Fruit fly (Drosophila melanogaster) whole organism, embryonic: ENCODE measurements around the gene TM9SF3.

Experiments used
- CG10979 ChIP-seq: fragments of 200-800 bp; sonication (Bioruptor generic); optimal IDR thresholded peaks from 2 replicates; lab custom pipeline; 2018; ENCODE audit warnings: missing biosample characterization, mild to moderate bottlenecking, missing genetic modification characterization, moderate library complexity
- CG11398 ChIP-seq: fragments of 200-800 bp; sonication (Bioruptor generic); optimal IDR thresholded peaks from 2 replicates; lab custom pipeline; 2016; ENCODE audit warnings: missing biosample characterization, missing genetic modification characterization
- CG14050 ChIP-seq: fragments of 200-800 bp; sonication (Bioruptor generic); IDR thresholded peaks from 3 replicates; pipeline ENCODE4 v1.3.6; 2022; ENCODE audit warnings: missing biosample characterization, missing genetic modification characterization
- CG14710 ChIP-seq: fragments of 200-800 bp; sonication (Bioruptor generic); optimal IDR thresholded peaks from 3 replicates; lab custom pipeline; 2019; ENCODE audit warnings: missing biosample characterization, mild to moderate bottlenecking, missing genetic modification characterization, moderate library complexity
- CG1529 ChIP-seq: fragments of 200-800 bp; sonication (Bioruptor generic); optimal IDR thresholded peaks from 3 replicates; lab custom pipeline; 2018; ENCODE audit warnings: missing biosample characterization, missing genetic modification characterization
- CG16813 ChIP-seq: fragments of 200-800 bp; sonication (Bioruptor generic); IDR thresholded peaks from 3 replicates; pipeline ENCODE4 v1.3.6; 2022; ENCODE audit warnings: missing biosample characterization, missing genetic modification characterization; ENCODE audit not compliant: partially characterized antibody
- CG16863 ChIP-seq: fragments of 200-800 bp; sonication (Bioruptor generic); optimal IDR thresholded peaks from 3 replicates; lab custom pipeline; 2016; ENCODE audit warnings: missing biosample characterization, missing genetic modification characterization
- CG17359 ChIP-seq: fragments of 200-800 bp; sonication (Bioruptor generic); optimal IDR thresholded peaks from 3 replicates; lab custom pipeline; 2018; ENCODE audit warnings: missing biosample characterization, mild to moderate bottlenecking, missing genetic modification characterization, moderate library complexity
- CG17829 ChIP-seq: fragments of 200-800 bp; optimal IDR thresholded peaks from 2 replicates; lab custom pipeline; 2019; ENCODE audit warnings: missing biosample characterization, mild to moderate bottlenecking, missing genetic modification characterization, moderate library complexity
- CG18011 ChIP-seq: fragments of 200-800 bp; sonication (Bioruptor generic); optimal IDR thresholded peaks from 2 replicates; lab custom pipeline; 2017; ENCODE audit warnings: missing biosample characterization, missing genetic modification characterization, mild to moderate bottlenecking, moderate library complexity, missing genotype
- CG2202 ChIP-seq: fragments of 200-800 bp; sonication (Bioruptor generic); optimal IDR thresholded peaks from 2 replicates; lab custom pipeline; 2018; ENCODE audit warnings: missing biosample characterization, mild to moderate bottlenecking, missing genetic modification characterization
- CG30431 ChIP-seq: fragments of 200-800 bp; sonication (Bioruptor generic); optimal IDR thresholded peaks from 2 replicates; lab custom pipeline; 2017; ENCODE audit warnings: missing biosample characterization, missing genetic modification characterization
- CG31388 ChIP-seq: fragments of 200-800 bp; sonication (Bioruptor generic); optimal IDR thresholded peaks from 2 replicates; lab custom pipeline; 2016; ENCODE audit warnings: missing biosample characterization, missing genetic modification characterization
- CG3407 ChIP-seq: fragments of 200-800 bp; sonication (Bioruptor generic); optimal IDR thresholded peaks from 2 replicates; lab custom pipeline; 2018; ENCODE audit warnings: missing biosample characterization, mild to moderate bottlenecking, missing genetic modification characterization
- CG4820 ChIP-seq: fragments of 200-800 bp; sonication (Bioruptor generic); optimal IDR thresholded peaks from 3 replicates; lab custom pipeline; 2016; ENCODE audit warnings: missing biosample characterization, missing genetic modification characterization
- CG8089 ChIP-seq: fragments of 200-800 bp; sonication (Bioruptor generic); optimal IDR thresholded peaks from 3 replicates; lab custom pipeline; 2016; ENCODE audit warnings: missing biosample characterization, missing genetic modification characterization
- CTCF ChIP-seq: fragments of 200-800 bp; sonication (Bioruptor generic); optimal IDR thresholded peaks from 2 replicates; lab custom pipeline; 2017; ENCODE audit warnings: missing biosample characterization, mild to moderate bottlenecking, missing genetic modification characterization, moderate library complexity
- CrebB ChIP-seq: fragments of 200-800 bp; sonication (Bioruptor generic); optimal IDR thresholded peaks from 3 replicates; lab custom pipeline; 2018; ENCODE audit warnings: missing biosample characterization, mild to moderate bottlenecking, missing genetic modification characterization
- Deaf1 ChIP-seq: fragments of 200-800 bp; optimal IDR thresholded peaks from 3 replicates; lab custom pipeline; 2019; ENCODE audit warnings: missing biosample characterization, mild to moderate bottlenecking, missing genetic modification characterization, moderate library complexity
- E2f1 ChIP-seq: fragments of 200-800 bp; sonication (Bioruptor generic); IDR thresholded peaks from 2 replicates; pipeline ENCODE4 v1.3.6; 2022; ENCODE audit warnings: missing biosample characterization, missing genetic modification characterization
- Hr39 ChIP-seq: fragments of >200 bp; optimal IDR thresholded peaks from 2 replicates; lab custom pipeline; 2017
- Hsf ChIP-seq: fragments of 200-800 bp; sonication (Bioruptor generic); optimal IDR thresholded peaks from 3 replicates; lab custom pipeline; 2016; ENCODE audit warnings: missing biosample characterization, missing genetic modification characterization
- MBD-R2 ChIP-seq: fragments of 200-800 bp; sonication (Bioruptor generic); IDR thresholded peaks from 2 replicates; pipeline ENCODE4 v1.3.6; 2022; ENCODE audit warnings: missing biosample characterization, missing genetic modification characterization
- MESR4 ChIP-seq: fragments of 200-800 bp; sonication (Bioruptor generic); optimal IDR thresholded peaks from 2 replicates; lab custom pipeline; 2018; ENCODE audit warnings: missing biosample characterization, mild to moderate bottlenecking, missing genetic modification characterization, moderate library complexity
- MTF-1 ChIP-seq: fragments of 200-800 bp; sonication (Bioruptor generic); optimal IDR thresholded peaks from 2 replicates; lab custom pipeline; 2018; ENCODE audit warnings: missing biosample characterization, mild to moderate bottlenecking, missing genetic modification characterization, borderline replicate concordance
- Meics ChIP-seq: fragments of 200-800 bp; sonication (Bioruptor generic); optimal IDR thresholded peaks from 2 replicates; lab custom pipeline; 2017; ENCODE audit warnings: missing biosample characterization, mild to moderate bottlenecking, missing genetic modification characterization
- Ptx1 ChIP-seq: fragments of 200-800 bp; sonication (Bioruptor generic); IDR thresholded peaks from 2 replicates; pipeline ENCODE4 v1.3.6; 2022; ENCODE audit warnings: missing biosample characterization, missing genetic modification characterization
- Rfx ChIP-seq: fragments of 200-800 bp; sonication (Bioruptor generic); IDR thresholded peaks from 2 replicates; pipeline ENCODE4 v1.3.6; 2022; ENCODE audit warnings: missing biosample characterization, missing genetic modification characterization
- Sox102F ChIP-seq: fragments of 200-800 bp; sonication (Bioruptor generic); optimal IDR thresholded peaks from 2 replicates; lab custom pipeline; 2018; ENCODE audit warnings: missing biosample characterization, mild to moderate bottlenecking, missing genetic modification characterization, moderate library complexity
- Sry-δ ChIP-seq: fragments of 200-800 bp; sonication (Bioruptor generic); optimal IDR thresholded peaks from 2 replicates; lab custom pipeline; 2016; ENCODE audit warnings: missing biosample characterization, missing genetic modification characterization
- Taf1 ChIP-seq: fragments of 200-800 bp; sonication (Bioruptor generic); IDR thresholded peaks from 2 replicates; pipeline ENCODE4 v1.3.6; 2022; ENCODE audit warnings: missing biosample characterization, missing genetic modification characterization
- bcd ChIP-seq: fragments of 200-800 bp; sonication (Bioruptor generic); optimal IDR thresholded peaks from 2 replicates; lab custom pipeline; 2017; ENCODE audit warnings: missing biosample characterization, mild to moderate bottlenecking, missing genetic modification characterization
- bowl ChIP-seq: fragments of 200-800 bp; sonication (Bioruptor generic); IDR thresholded peaks from 2 replicates; pipeline ENCODE4 v1.3.6; 2022; ENCODE audit warnings: missing biosample characterization, missing genetic modification characterization
- bsh ChIP-seq, 2 experiments: fragments of 200-800 bp; sonication (Bioruptor generic); optimal IDR thresholded peaks; 2 replicates each; lab custom pipeline; 2017 to 2018; ENCODE audit warnings: mild to moderate bottlenecking in 2 of 2, missing biosample characterization in 2 of 2, missing genetic modification characterization in 2 of 2, moderate library complexity in 1 of 2
- cato ChIP-seq: fragments of 200-800 bp; sonication (Bioruptor generic); optimal IDR thresholded peaks from 2 replicates; lab custom pipeline; 2016; ENCODE audit warnings: missing biosample characterization, missing genetic modification characterization, borderline replicate concordance
- cg ChIP-seq: fragments of 200-800 bp; sonication (Bioruptor generic); optimal IDR thresholded peaks from 3 replicates; lab custom pipeline; 2019; ENCODE audit warnings: missing biosample characterization, mild to moderate bottlenecking, missing genetic modification characterization, moderate library complexity
- chm ChIP-seq: fragments of 200-800 bp; sonication (Bioruptor generic); IDR thresholded peaks from 2 replicates; pipeline ENCODE4 v1.3.6; 2022; ENCODE audit warnings: missing biosample characterization, missing genetic modification characterization
- ci ChIP-seq: fragments of 200-800 bp; sonication (Bioruptor generic); IDR thresholded peaks from 3 replicates; pipeline ENCODE4 v1.3.6; 2022; ENCODE audit warnings: missing biosample characterization, missing genetic modification characterization
- corto ChIP-seq: fragments of 200-800 bp; sonication (Bioruptor generic); optimal IDR thresholded peaks from 2 replicates; lab custom pipeline; 2016; ENCODE audit warnings: missing biosample characterization, mild to moderate bottlenecking, missing genetic modification characterization, moderate library complexity
- dimm ChIP-seq: fragments of 200-800 bp; sonication (Bioruptor generic); IDR thresholded peaks from 2 replicates; pipeline ENCODE4 v1.3.6; 2022; ENCODE audit warnings: missing biosample characterization, missing genetic modification characterization
- dysf ChIP-seq: fragments of 200-800 bp; sonication (Bioruptor generic); IDR thresholded peaks from 3 replicates; pipeline ENCODE4 v1.3.6; 2022; ENCODE audit warnings: missing biosample characterization, missing genetic modification characterization
- fd96Cb ChIP-seq: fragments of 200-800 bp; sonication (Bioruptor generic); optimal IDR thresholded peaks from 2 replicates; lab custom pipeline; 2018; ENCODE audit warnings: missing biosample characterization, mild to moderate bottlenecking, missing genetic modification characterization, moderate library complexity
- ftz-f1 ChIP-seq: fragments of 200-800 bp; sonication (Bioruptor generic); optimal IDR thresholded peaks from 2 replicates; lab custom pipeline; 2016; ENCODE audit warnings: missing biosample characterization, missing genetic modification characterization
- gro ChIP-seq: fragments of 200-800 bp; sonication (Bioruptor generic); optimal IDR thresholded peaks from 2 replicates; lab custom pipeline; 2016; ENCODE audit warnings: missing biosample characterization, missing genetic modification characterization
- insv ChIP-seq, 2 experiments: fragments of 200-800 bp; sonication (Bioruptor generic); optimal IDR thresholded peaks; 3 replicates each; lab custom pipeline; 2016 to 2018; ENCODE audit warnings: missing biosample characterization in 2 of 2, missing genetic modification characterization in 2 of 2
- knrl ChIP-seq: fragments of 200-800 bp; sonication (Bioruptor generic); IDR thresholded peaks from 3 replicates; pipeline ENCODE4 v1.3.6; 2022; ENCODE audit warnings: missing biosample characterization, missing genetic modification characterization; ENCODE audit not compliant: partially characterized antibody
- mam ChIP-seq: fragments of 200-800 bp; sonication (Bioruptor generic); optimal IDR thresholded peaks from 3 replicates; lab custom pipeline; 2016; ENCODE audit warnings: missing biosample characterization, missing genetic modification characterization
- p53 ChIP-seq: fragments of 200-800 bp; sonication (Bioruptor generic); optimal IDR thresholded peaks from 2 replicates; lab custom pipeline; 2016; ENCODE audit warnings: missing biosample characterization, missing genetic modification characterization
- pita ChIP-seq: fragments of 200-800 bp; sonication (Bioruptor generic); optimal IDR thresholded peaks from 2 replicates; lab custom pipeline; 2017; ENCODE audit warnings: missing biosample characterization, mild to moderate bottlenecking, missing genetic modification characterization
- pum ChIP-seq: fragments of 200-800 bp; sonication (Bioruptor generic); optimal IDR thresholded peaks from 2 replicates; lab custom pipeline; 2016; ENCODE audit warnings: missing biosample characterization, missing genetic modification characterization
- shn ChIP-seq: fragments of 200-800 bp; sonication (Bioruptor generic); optimal IDR thresholded peaks from 3 replicates; lab custom pipeline; 2016; ENCODE audit warnings: missing biosample characterization, missing genetic modification characterization
- vnd ChIP-seq: fragments of 200-800 bp; sonication (Bioruptor generic); IDR thresholded peaks from 3 replicates; pipeline ENCODE4 v1.3.6; 2022; ENCODE audit warnings: missing biosample characterization, missing genetic modification characterization; ENCODE audit not compliant: partially characterized antibody
- zen ChIP-seq: fragments of 200-800 bp; sonication (Bioruptor generic); optimal IDR thresholded peaks from 3 replicates; lab custom pipeline; 2018; ENCODE audit warnings: missing biosample characterization, mild to moderate bottlenecking, missing genetic modification characterization, moderate library complexity

TM9SF3 gene

DNA sequence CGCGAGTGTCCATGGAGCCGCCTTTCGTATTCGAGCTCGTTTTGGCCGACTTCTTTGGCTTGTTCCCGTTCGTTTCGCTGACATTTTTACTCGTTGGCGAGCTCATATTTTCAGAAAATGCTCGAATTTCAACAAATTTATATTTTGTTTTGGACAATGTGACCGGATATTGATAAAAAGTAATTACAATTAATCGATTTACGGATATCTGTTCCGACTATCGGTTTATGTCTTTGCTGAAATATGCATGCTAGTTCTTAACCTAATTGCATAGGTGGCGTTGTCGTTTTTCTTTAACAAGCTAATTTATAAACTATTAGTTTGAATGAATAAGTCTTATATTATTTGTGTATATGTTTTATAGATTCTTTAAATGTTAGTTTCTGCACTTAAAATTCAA is 4.3 kb upstream of the TM9SF3 start, which contains the start of gene Eaf6 (continued):
- TF ChIP-seq chm (no peak), Ptx1 (no peak), CG10979 (tag; lab: Kevin White, UChicago) (peak; percentile 61), MTF-1 (GFP tag; lab: Kevin White, UChicago) (no peak), gro (GFP tag; lab: Kevin White, UChicago) (no peak), Sry-δ (GFP tag; lab: Kevin White, UChicago) (peak; percentile 32), CG30431 (GFP tag; lab: Kevin White, UChicago) (no peak), bcd (GFP tag; lab: Kevin White, UChicago) (no peak), ftz-f1 (no peak), Taf1 (GFP tag; lab: Robert Waterston, UW) (no peak), Sox102F (GFP tag; lab: Kevin White, UChicago) (no peak), CG17829 (tag; lab: Kevin White, UChicago) (peak; percentile 1), CG16863 (GFP tag; lab: Kevin White, UChicago) (no peak), CG31388 (no peak), CG14710 (peak; percentile 49), zen (tag; lab: Kevin White, UChicago) (peak; percentile 87), CrebB (tag; lab: Kevin White, UChicago) (no peak), dysf (GFP tag; lab: Robert Waterston, UW) (no peak), Meics (GFP tag; lab: Kevin White, UChicago) (no peak), cg (no peak), MESR4 (GFP tag; lab: Kevin White, UChicago) (peak; percentile 43), CG14050 (GFP tag; lab: Robert Waterston, UW) (no peak), Rfx (GFP tag; lab: Robert Waterston, UW) (0 out of 2 replicates have a peak, but pooled peaks have one; percentile 13), Hr39 (lab: Kevin White, UChicago) (no peak), CTCF (GFP tag; lab: Kevin White, UChicago) (peak; percentile 95), dimm (GFP tag; lab: Robert Waterston, UW) (no peak), mam (GFP tag; lab: Kevin White, UChicago) (no peak), pita (GFP tag; lab: Kevin White, UChicago) (peak; percentile 63), corto (no peak), cato (GFP tag; lab: Kevin White, UChicago) (no peak), CG17359 (tag; lab: Kevin White, UChicago) (no peak), Hsf (GFP tag; lab: Kevin White, UChicago) (no peak), MBD-R2 (peak; percentile 86), CG4820 (GFP tag; lab: Kevin White, UChicago) (no peak), bowl (GFP tag; lab: Robert Waterston, UW) (no peak), CG16813 (GFP tag; lab: Robert Waterston, UW) (peak; percentile 15; the same call in 1 of the 3 replicates), CG1529 (GFP tag; lab: Kevin White, UChicago) (no peak), CG18011 (GFP tag; lab: Kevin White, UChicago) (no peak), CG2202 (tag; lab: Kevin White, UChicago) (no peak), CG11398 (no peak), E2f1 (no peak), Deaf1 (tag; lab: Kevin White, UChicago) (no peak), pum (no peak), vnd (GFP tag; lab: Robert Waterston, UW) (no peak), insv (GFP tag; optimal IDR thresholded peaks at IDR 0.05; lab: Kevin White, UChicago) (no peak), p53 (GFP tag; lab: Kevin White, UChicago) (no peak), ci (no peak), CG3407 (GFP tag; lab: Kevin White, UChicago) (no peak), knrl (peak; percentile 54; the same call in 2 of the 3 replicates), CG8089 (GFP tag; lab: Kevin White, UChicago) (no peak), fd96Cb (no peak), bsh (GFP tag; optimal IDR thresholded peaks at IDR 0.05; lab: Kevin White, UChicago) (no peak), shn (GFP tag; lab: Kevin White, UChicago) (no peak)
